Worm (Caenorhabditis elegans) whole organism, mixed stage, embryonic: ENCODE data around the gene cht-6.

Experiments
- bed-3 ChIP-seq: fragments of 200-800 bp; sonication (Bioruptor generic); optimal IDR thresholded peaks from 3 replicates; lab custom pipeline; 2018; ENCODE audit warnings: mild to moderate bottlenecking, missing genetic modification characterization, moderate library complexity, missing compliant biosample characterization
- blmp-1 ChIP-seq: fragments of 150-350 bp; optimal IDR thresholded peaks from 2 replicates; lab custom pipeline; 2014; ENCODE audit warnings: missing biosample characterization, missing genetic modification characterization
- ces-1 ChIP-seq: fragments of 150-350 bp; optimal IDR thresholded peaks from 2 replicates; lab custom pipeline; 2014; ENCODE audit warnings: missing biosample characterization, missing genetic modification reagents, missing genetic modification characterization
- elt-1 ChIP-seq: sonication (generic microtip); optimal IDR thresholded peaks from 2 replicates; lab custom pipeline; 2017; ENCODE audit warnings: missing genetic modification characterization, mild to moderate bottlenecking, missing compliant biosample characterization, antibody characterized with exemption, moderate library complexity, borderline replicate concordance; ENCODE audit not compliant: insufficient read depth
- hlh-1 ChIP-seq: fragments of 150-350 bp; optimal IDR thresholded peaks from 2 replicates; lab custom pipeline; 2014; ENCODE audit warnings: missing biosample characterization, missing genetic modification reagents, missing genetic modification characterization
- lsy-2 ChIP-seq: fragments of 150-350 bp; optimal IDR thresholded peaks from 2 replicates; lab custom pipeline; 2014; ENCODE audit warnings: missing biosample characterization, missing genetic modification characterization
- mab-5 ChIP-seq: fragments of 150-350 bp; optimal IDR thresholded peaks from 2 replicates; lab custom pipeline; 2014; ENCODE audit warnings: missing biosample characterization, missing genetic modification characterization
- nhr-12 ChIP-seq: fragments of 150-350 bp; optimal IDR thresholded peaks from 2 replicates; lab custom pipeline; 2014; ENCODE audit warnings: missing biosample characterization, missing genetic modification characterization
- nhr-237 ChIP-seq: fragments of 150-350 bp; optimal IDR thresholded peaks from 2 replicates; lab custom pipeline; 2014; ENCODE audit warnings: missing biosample characterization, missing genetic modification characterization
- pha-4 ChIP-seq: fragments of 150-350 bp; optimal IDR thresholded peaks from 2 replicates; lab custom pipeline; 2018; ENCODE audit warnings: missing biosample characterization, missing genetic modification reagents, missing genetic modification characterization
- tbx-8 ChIP-seq: fragments of 200-800 bp; sonication (Bioruptor generic); optimal IDR thresholded peaks from 2 replicates; lab custom pipeline; 2018; ENCODE audit warnings: mild to moderate bottlenecking, missing genetic modification characterization, moderate library complexity, missing compliant biosample characterization
- unc-39 ChIP-seq: fragments of 150-350 bp; optimal IDR thresholded peaks from 2 replicates; lab custom pipeline; 2014; ENCODE audit warnings: missing biosample characterization, missing genetic modification characterization
- ztf-11 ChIP-seq: fragments of 150-350 bp; optimal IDR thresholded peaks from 2 replicates; lab custom pipeline; 2014; ENCODE audit warnings: missing biosample characterization, missing genetic modification characterization

ce11 chrV:6400950-6401551, 13.7 kb upstream of the cht-6 start:
- no peak for TF ChIP-seq tbx-8
- no peak for TF ChIP-seq ces-1
- TF ChIP-seq pha-4 (tag; lab: Kevin White, UChicago), result no peak
- TF ChIP-seq mab-5 (tag; lab: Kevin White, UChicago), result no peak
- TF ChIP-seq hlh-1, result no peak
- no peak for TF ChIP-seq lsy-2
- TF ChIP-seq unc-39 (tag; lab: Kevin White, UChicago), result no peak
- TF ChIP-seq blmp-1 (tag; lab: Kevin White, UChicago), result no peak
- TF ChIP-seq nhr-12 (tag; lab: Kevin White, UChicago), result no peak
- TF ChIP-seq nhr-237, result no peak
- no peak for TF ChIP-seq ztf-11
- no peak for TF ChIP-seq bed-3 (GFP tag; lab: Kevin White, UChicago)
- TF ChIP-seq elt-1 (tag; lab: Kevin White, UChicago), result no peak
